Worm (Caenorhabditis elegans) whole organism, L2 larva: ENCODE measurements around the gene srsx-14.

Experiments
- C34F6.9 ChIP-seq: fragments of 150-350 bp; optimal IDR thresholded peaks from 2 replicates; lab custom pipeline; 2014; ENCODE audit warnings: missing biosample characterization, missing genetic modification characterization
- F13H6.1 ChIP-seq: sonication (generic microtip); optimal IDR thresholded peaks from 2 replicates; lab custom pipeline; 2016; ENCODE audit warnings: missing genetic modification characterization, missing compliant biosample characterization
- R02D3.7 ChIP-seq: fragments of 150-350 bp; optimal IDR thresholded peaks from 2 replicates; lab custom pipeline; 2014; ENCODE audit warnings: missing biosample characterization, missing genetic modification characterization
- Y55F3AM.14 ChIP-seq: fragments of 200-800 bp; sonication (Bioruptor generic); optimal IDR thresholded peaks from 2 replicates; lab custom pipeline; 2018; ENCODE audit warnings: mild to moderate bottlenecking, missing genetic modification characterization, missing compliant biosample characterization
- ama-1 ChIP-seq: fragments of 150-350 bp; optimal IDR thresholded peaks from 2 replicates; lab custom pipeline; 2018; ENCODE audit warnings: inconsistent platforms
- blmp-1 ChIP-seq: sonication (generic microtip); optimal IDR thresholded peaks from 2 replicates; lab custom pipeline; 2017; ENCODE audit warnings: missing genetic modification characterization, mild to moderate bottlenecking, missing compliant biosample characterization, antibody characterized with exemption, moderate library complexity; ENCODE audit not compliant: insufficient read depth
- ceh-82 ChIP-seq: fragments of 150-350 bp; optimal IDR thresholded peaks from 2 replicates; lab custom pipeline; 2014; ENCODE audit warnings: missing biosample characterization, missing genetic modification characterization
- crh-2 ChIP-seq: sonication (generic microtip); optimal IDR thresholded peaks from 2 replicates; lab custom pipeline; 2017; ENCODE audit warnings: missing biosample characterization, missing genetic modification characterization
- dmd-4 ChIP-seq: sonication (generic microtip); optimal IDR thresholded peaks from 2 replicates; lab custom pipeline; 2017; ENCODE audit warnings: missing biosample characterization, missing genetic modification characterization
- egl-27 ChIP-seq: sonication (generic microtip); optimal IDR thresholded peaks from 3 replicates; lab custom pipeline; 2017; ENCODE audit warnings: missing biosample characterization, missing genetic modification reagents, missing genetic modification characterization
- elt-1 ChIP-seq: fragments of 150-350 bp; optimal IDR thresholded peaks from 2 replicates; lab custom pipeline; 2014; ENCODE audit warnings: missing biosample characterization, missing genetic modification characterization
- fos-1 ChIP-seq: fragments of 150-350 bp; optimal IDR thresholded peaks from 2 replicates; lab custom pipeline; 2014; ENCODE audit warnings: missing biosample characterization, missing genetic modification characterization
- gmeb-1 ChIP-seq: fragments of 150-350 bp; optimal IDR thresholded peaks from 2 replicates; lab custom pipeline; 2014; ENCODE audit warnings: missing biosample characterization, missing genetic modification characterization
- lin-13 ChIP-seq: fragments of 150-350 bp; optimal IDR thresholded peaks from 2 replicates; lab custom pipeline; 2014; ENCODE audit warnings: missing biosample characterization, missing genetic modification reagents, missing genetic modification characterization
- lsy-2 ChIP-seq, 2 experiments: fragments of 150-350 bp in 1 of 2; sonication (generic microtip) in 1 of 2; optimal IDR thresholded peaks; 2 replicates each; lab custom pipeline; 2014 to 2017; ENCODE audit warnings: missing biosample characterization in 2 of 2, missing genetic modification characterization in 2 of 2
- mab-5 ChIP-seq: fragments of 150-350 bp; optimal IDR thresholded peaks from 2 replicates; lab custom pipeline; 2014; ENCODE audit warnings: missing biosample characterization, missing genetic modification characterization
- mdl-1 ChIP-seq, 2 experiments: fragments of 150-350 bp in 1 of 2; sonication (generic microtip) in 1 of 2; optimal IDR thresholded peaks; 2 replicates each; lab custom pipeline; 2017; ENCODE audit warnings: missing biosample characterization in 2 of 2, missing genetic modification characterization in 2 of 2
- nhr-11 ChIP-seq: fragments of 150-350 bp; optimal IDR thresholded peaks from 2 replicates; lab custom pipeline; 2014; ENCODE audit warnings: missing biosample characterization, missing genetic modification characterization
- nhr-129 ChIP-seq: fragments of 150-350 bp; optimal IDR thresholded peaks from 2 replicates; lab custom pipeline; 2014; ENCODE audit warnings: missing biosample characterization, missing genetic modification characterization
- nhr-21 ChIP-seq: fragments of 150-350 bp; optimal IDR thresholded peaks from 2 replicates; lab custom pipeline; 2014; ENCODE audit warnings: missing biosample characterization, missing genetic modification characterization
- nhr-25 ChIP-seq: fragments of 150-350 bp; sonication (generic microtip); optimal IDR thresholded peaks from 3 replicates; lab custom pipeline; 2014; ENCODE audit warnings: missing biosample characterization, missing genetic modification characterization
- nhr-6 ChIP-seq: fragments of 150-350 bp; optimal IDR thresholded peaks from 2 replicates; lab custom pipeline; 2014; ENCODE audit warnings: missing biosample characterization, missing genetic modification characterization
- peb-1 ChIP-seq: fragments of 150-350 bp; optimal IDR thresholded peaks from 2 replicates; lab custom pipeline; 2014; ENCODE audit warnings: missing biosample characterization, missing genetic modification characterization
- sem-4 ChIP-seq: fragments of 150-350 bp; optimal IDR thresholded peaks from 2 replicates; lab custom pipeline; 2014; ENCODE audit warnings: missing biosample characterization, missing genetic modification reagents, missing genetic modification characterization
- skn-1 ChIP-seq: sonication (generic microtip); optimal IDR thresholded peaks from 2 replicates; lab custom pipeline; 2017; ENCODE audit warnings: missing biosample characterization, missing genetic modification characterization
- sma-3 ChIP-seq: sonication (generic microtip); optimal IDR thresholded peaks from 2 replicates; lab custom pipeline; 2016; ENCODE audit warnings: missing genetic modification reagents, missing genetic modification characterization, missing compliant biosample characterization
- sma-9 ChIP-seq, 2 experiments: fragments of 150-350 bp in 1 of 2; sonication (generic microtip) in 1 of 2; optimal IDR thresholded peaks; 2 replicates each; lab custom pipeline; 2014 to 2016; ENCODE audit warnings: missing genetic modification characterization in 2 of 2, mild to moderate bottlenecking in 1 of 2, missing biosample characterization in 1 of 2, missing compliant biosample characterization in 1 of 2, missing genetic modification reagents in 1 of 2, moderate library complexity in 1 of 2
- snpc-4 ChIP-seq: fragments of 150-350 bp; optimal IDR thresholded peaks from 2 replicates; lab custom pipeline; 2014; ENCODE audit warnings: missing biosample characterization, missing genetic modification characterization
- unc-39 ChIP-seq: fragments of 150-350 bp; optimal IDR thresholded peaks from 2 replicates; lab custom pipeline; 2014; ENCODE audit warnings: missing biosample characterization, missing genetic modification characterization
- unc-55 ChIP-seq: fragments of 150-350 bp; sonication (generic microtip); optimal IDR thresholded peaks from 3 replicates; lab custom pipeline; 2014; ENCODE audit warnings: missing biosample characterization, missing genetic modification reagents, missing genetic modification characterization
- unc-62 ChIP-seq: fragments of 150-350 bp; optimal IDR thresholded peaks from 2 replicates; lab custom pipeline; 2014; ENCODE audit warnings: missing biosample characterization, missing genetic modification reagents, missing genetic modification characterization
- ztf-1 ChIP-seq: fragments of 200-800 bp; sonication (Bioruptor generic); conservative IDR thresholded peaks from 2 replicates; pipeline ENCODE4 v1.3.6; 2022; ENCODE audit warnings: missing genetic modification characterization, missing compliant biosample characterization
- ztf-4 ChIP-seq: fragments of 150-350 bp; optimal IDR thresholded peaks from 2 replicates; lab custom pipeline; 2014; ENCODE audit warnings: missing biosample characterization, missing genetic modification characterization

srsx-14 gene

DNA sequence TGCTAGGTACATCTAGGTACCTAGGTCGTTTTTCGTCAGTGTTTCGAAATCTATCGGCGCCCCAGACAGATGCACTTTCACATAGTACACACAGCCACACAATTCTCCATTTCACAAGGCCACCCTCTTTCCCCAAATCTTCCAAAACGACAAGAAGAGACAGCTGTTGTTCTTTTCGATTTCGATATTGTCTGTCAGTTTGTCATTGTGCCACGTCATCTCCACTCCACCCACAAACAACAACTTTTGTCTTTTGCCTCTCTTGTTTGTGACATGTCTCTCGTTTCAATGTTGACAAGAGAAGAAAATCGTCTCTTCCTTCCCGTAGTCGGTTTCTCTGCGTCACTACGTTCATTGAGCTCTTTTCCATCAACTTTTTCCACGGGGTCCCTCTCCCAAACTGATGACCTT lies 33.1 kb downstream of the srsx-14 start:
- peak; percentile 57 for TF ChIP-seq unc-62 (GFP tag; lab: Kevin White, UChicago)
- peak; percentile 99 for TF ChIP-seq crh-2 (tag; lab: Kevin White, UChicago)
- peak; percentile 30 for TF ChIP-seq sem-4 (tag; lab: Kevin White, UChicago)
- TF ChIP-seq F13H6.1 (tag; lab: Kevin White, UChicago): peak; percentile 95
- TF ChIP-seq ama-1 (lab: Kevin White, UChicago): no peak
- peak; percentile 74 for TF ChIP-seq egl-27 (tag; lab: Kevin White, UChicago)
- TF ChIP-seq sma-9 (GFP tag; optimal IDR thresholded peaks at IDR 0.05; lab: Kevin White, UChicago): peak; percentile 92
- no peak for TF ChIP-seq sma-9 (tag; optimal IDR thresholded peaks at IDR 0.05; lab: Kevin White, UChicago)
- peak; percentile 82 for TF ChIP-seq nhr-6
- TF ChIP-seq Y55F3AM.14: peak; percentile 65
- no peak for TF ChIP-seq ceh-82 (tag; lab: Kevin White, UChicago)
- peak in 1 of 2 experiments; percentile 60 for TF ChIP-seq mdl-1 (tag; optimal IDR thresholded peaks at IDR 0.05; lab: Kevin White, UChicago)
- peak; percentile 87 for TF ChIP-seq C34F6.9 (tag; lab: Kevin White, UChicago)
- peak; percentile 72 for TF ChIP-seq nhr-25 (tag; lab: Kevin White, UChicago)
- TF ChIP-seq mab-5 (tag; lab: Kevin White, UChicago): peak; percentile 46
- no peak for TF ChIP-seq unc-39 (tag; lab: Kevin White, UChicago)
- no peak for TF ChIP-seq nhr-11
- TF ChIP-seq lsy-2 (tag; optimal IDR thresholded peaks at IDR 0.05; lab: Kevin White, UChicago): peak in 1 of 2 experiments; percentile 82
- peak; percentile 76 for TF ChIP-seq sma-3 (GFP tag; lab: Kevin White, UChicago)
- no peak for TF ChIP-seq snpc-4 (tag; lab: Kevin White, UChicago)
- peak; percentile 68 for TF ChIP-seq blmp-1 (tag; lab: Kevin White, UChicago)
- peak; percentile 57 for TF ChIP-seq fos-1 (tag; lab: Kevin White, UChicago)
- peak; percentile 61 for TF ChIP-seq lin-13 (GFP tag; lab: Kevin White, UChicago)
- TF ChIP-seq unc-55 (GFP tag; lab: Kevin White, UChicago): peak; percentile 7
- peak; percentile 19 for TF ChIP-seq nhr-21 (tag; lab: Kevin White, UChicago)
- TF ChIP-seq nhr-129 (tag; lab: Kevin White, UChicago): peak; percentile 96
- no peak for TF ChIP-seq R02D3.7 (tag; lab: Kevin White, UChicago)

DNA sequence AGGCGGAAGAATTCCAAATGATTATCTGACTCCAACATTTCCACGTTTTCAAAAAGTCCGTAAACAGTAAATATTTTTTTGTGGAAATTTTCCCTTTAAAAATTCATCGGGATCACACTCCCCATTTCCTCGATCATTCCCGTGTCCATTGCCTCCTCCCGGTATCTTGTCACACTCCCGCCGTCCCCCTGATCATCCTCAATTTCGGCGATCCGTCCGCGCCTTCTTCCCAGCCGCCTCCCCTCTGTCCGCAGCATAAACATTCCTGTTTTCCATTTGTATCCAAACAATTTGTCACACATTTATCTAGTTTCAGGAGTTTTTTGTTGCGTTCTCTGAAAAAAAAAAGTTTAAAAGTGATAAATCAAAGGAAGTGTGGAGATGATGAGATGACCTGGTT lies 34.0 kb downstream of the srsx-14 start:
- TF ChIP-seq skn-1 (tag; lab: Kevin White, UChicago) (no peak), gmeb-1 (tag; lab: Kevin White, UChicago) (peak; percentile 0), elt-1 (tag; lab: Kevin White, UChicago) (no peak), dmd-4 (tag; lab: Kevin White, UChicago) (no peak), F13H6.1 (tag; lab: Kevin White, UChicago) (peak; percentile 2), snpc-4 (tag; lab: Kevin White, UChicago) (no peak)

ce11 chrIV:5591134-5591533 lies 35.8 kb downstream of the srsx-14 start:
- TF ChIP-seq blmp-1 (tag; lab: Kevin White, UChicago) (peak; percentile 44), fos-1 (tag; lab: Kevin White, UChicago) (peak; percentile 68), peb-1 (tag; lab: Kevin White, UChicago) (no peak), Y55F3AM.14 (peak; percentile 99), ztf-4 (tag; lab: Kevin White, UChicago) (peak; percentile 54), nhr-25 (tag; lab: Kevin White, UChicago) (peak; percentile 83), nhr-11 (no peak), nhr-6 (peak; percentile 69), nhr-129 (tag; lab: Kevin White, UChicago) (peak; percentile 95), sem-4 (tag; lab: Kevin White, UChicago) (peak; percentile 4), elt-1 (tag; lab: Kevin White, UChicago) (no peak), crh-2 (tag; lab: Kevin White, UChicago) (peak; percentile 93), ama-1 (lab: Kevin White, UChicago) (no peak), nhr-21 (tag; lab: Kevin White, UChicago) (peak; percentile 49), lin-13 (GFP tag; lab: Kevin White, UChicago) (no peak), sma-3 (GFP tag; lab: Kevin White, UChicago) (peak; percentile 91), F13H6.1 (tag; lab: Kevin White, UChicago) (peak; percentile 90), C34F6.9 (tag; lab: Kevin White, UChicago) (peak; percentile 71), sma-9 (GFP tag; optimal IDR thresholded peaks at IDR 0.05; lab: Kevin White, UChicago) (peak; percentile 91), sma-9 (tag; optimal IDR thresholded peaks at IDR 0.05; lab: Kevin White, UChicago) (no peak), gmeb-1 (tag; lab: Kevin White, UChicago) (peak; percentile 70), ztf-1 (GFP tag; lab: Robert Waterston, UW) (no peak), lsy-2 (tag; optimal IDR thresholded peaks at IDR 0.05; lab: Kevin White, UChicago) (peak in 1 of 2 experiments; percentile 76), unc-62 (GFP tag; lab: Kevin White, UChicago) (no peak)
- TF ChIP-seq, all 48 proteins: peak for 16
